Worm (Caenorhabditis elegans) whole organism, young adult: ENCODE results near the gene Y54G2A.11.

Source experiments
- B0019.2 ChIP-seq: fragments of 200-800 bp; sonication (Bioruptor generic); conservative IDR thresholded peaks from 2 replicates; pipeline ENCODE4 v1.3.6; 2022; ENCODE audit warnings: missing genetic modification reagents, missing genetic modification characterization, missing compliant biosample characterization
- B0261.1 ChIP-seq: sonication (generic microtip); optimal IDR thresholded peaks from 2 replicates; lab custom pipeline; 2016; ENCODE audit warnings: mild to moderate bottlenecking, missing genetic modification characterization, moderate library complexity, missing compliant biosample characterization
- B0336.3 ChIP-seq: fragments of 200-800 bp; sonication (Bioruptor generic); IDR thresholded peaks from 2 replicates; pipeline ENCODE4 v1.3.6; 2022; ENCODE audit warnings: missing genetic modification characterization, missing compliant biosample characterization
- F10E7.11 ChIP-seq: sonication (generic microtip); optimal IDR thresholded peaks from 2 replicates; lab custom pipeline; 2017; ENCODE audit warnings: mild to moderate bottlenecking, missing genetic modification characterization, moderate library complexity, missing compliant biosample characterization
- F37B4.10 ChIP-seq: fragments of 200-800 bp; sonication (Bioruptor generic); IDR thresholded peaks from 2 replicates; pipeline ENCODE4 v1.3.6; 2022; ENCODE audit warnings: missing genetic modification characterization, missing compliant biosample characterization
- F52B5.7 ChIP-seq: sonication (generic microtip); optimal IDR thresholded peaks from 2 replicates; lab custom pipeline; 2016; ENCODE audit warnings: mild to moderate bottlenecking, missing genetic modification characterization, missing compliant biosample characterization
- F57C9.4 ChIP-seq: sonication (generic microtip); optimal IDR thresholded peaks from 2 replicates; lab custom pipeline; 2017; ENCODE audit warnings: mild to moderate bottlenecking, missing genetic modification characterization, missing compliant biosample characterization
- K11D2.4 ChIP-seq: fragments of 200-800 bp; sonication (Bioruptor generic); IDR thresholded peaks from 2 replicates; pipeline ENCODE4 v1.3.6; 2022; ENCODE audit warnings: missing genetic modification reagents, missing genetic modification characterization, missing compliant biosample characterization
- Y53G8AR.9 ChIP-seq: fragments of 200-800 bp; sonication (Bioruptor generic); conservative IDR thresholded peaks from 2 replicates; pipeline ENCODE4 v1.3.6; 2022; ENCODE audit warnings: missing genetic modification reagents, missing genetic modification characterization, missing compliant biosample characterization
- Y67H2A.10 ChIP-seq: fragments of 200-800 bp; sonication (Bioruptor generic); conservative IDR thresholded peaks from 2 replicates; pipeline ENCODE4 v1.3.6; 2022; ENCODE audit warnings: missing genetic modification reagents, missing genetic modification characterization, missing compliant biosample characterization
- Y95B8A.8 ChIP-seq: fragments of 200-800 bp; sonication (Bioruptor generic); IDR thresholded peaks from 2 replicates; pipeline ENCODE4 v1.3.6; 2022; ENCODE audit warnings: missing genetic modification reagents, missing genetic modification characterization, missing compliant biosample characterization
- ZK185.1 ChIP-seq: sonication (generic microtip); optimal IDR thresholded peaks from 2 replicates; lab custom pipeline; 2016; ENCODE audit warnings: mild to moderate bottlenecking, missing genetic modification characterization, missing compliant biosample characterization; ENCODE audit not compliant: poor library complexity, severe bottlenecking
- ama-1 ChIP-seq, 3 experiments: fragments of 150-350 bp in 1 of 3; sonication (generic microtip) in 2 of 3; optimal IDR thresholded peaks; 2 replicates each; lab custom pipeline; 2014 to 2018; ENCODE audit warnings: missing biosample characterization in 2 of 3, missing genetic modification characterization in 2 of 3, missing genetic modification reagents in 2 of 3
- atf-7 ChIP-seq: sonication (generic microtip); optimal IDR thresholded peaks from 2 replicates; lab custom pipeline; 2017; ENCODE audit warnings: mild to moderate bottlenecking, missing genetic modification characterization, missing compliant biosample characterization
- athp-1 ChIP-seq: sonication (generic microtip); optimal IDR thresholded peaks from 2 replicates; lab custom pipeline; 2017; ENCODE audit warnings: mild to moderate bottlenecking, missing genetic modification characterization, missing compliant biosample characterization
- attf-5 ChIP-seq: fragments of 200-800 bp; sonication (Bioruptor generic); optimal IDR thresholded peaks from 2 replicates; lab custom pipeline; 2018; ENCODE audit warnings: mild to moderate bottlenecking, missing genetic modification characterization, missing compliant biosample characterization
- attf-6 ChIP-seq: fragments of 200-800 bp; sonication (Bioruptor generic); IDR thresholded peaks from 2 replicates; pipeline ENCODE4 v1.3.6; 2022; ENCODE audit warnings: missing genetic modification reagents, missing genetic modification characterization, missing compliant biosample characterization
- cebp-1 ChIP-seq, 2 experiments: fragments of 200-800 bp in 1 of 2; sonication (Bioruptor generic) in 1 of 2; sonication (generic microtip) in 1 of 2; IDR thresholded peaks in 1 of 2; optimal IDR thresholded peaks in 1 of 2; 2 replicates each; pipeline versions ENCODE4 v1.3.6 to Lab custom; 2017 to 2022; ENCODE audit warnings: missing compliant biosample characterization in 2 of 2, missing genetic modification characterization in 2 of 2, mild to moderate bottlenecking in 1 of 2, missing genetic modification reagents in 1 of 2, moderate library complexity in 1 of 2
- cebp-2 ChIP-seq: fragments of 200-800 bp; sonication (Bioruptor generic); IDR thresholded peaks from 2 replicates; pipeline ENCODE4 v1.3.6; 2022; ENCODE audit warnings: missing genetic modification characterization, missing compliant biosample characterization
- ceh-100 ChIP-seq: fragments of 200-800 bp; sonication (Bioruptor generic); IDR thresholded peaks from 2 replicates; pipeline ENCODE4 v1.3.6; 2022; ENCODE audit warnings: missing genetic modification reagents, missing genetic modification characterization, missing compliant biosample characterization
- ceh-79 ChIP-seq: sonication (generic microtip); optimal IDR thresholded peaks from 2 replicates; lab custom pipeline; 2017; ENCODE audit warnings: mild to moderate bottlenecking, missing genetic modification characterization, missing compliant biosample characterization
- chd-7 ChIP-seq: sonication (generic microtip); optimal IDR thresholded peaks from 2 replicates; lab custom pipeline; 2016; ENCODE audit warnings: mild to moderate bottlenecking, missing genetic modification characterization, moderate library complexity, missing compliant biosample characterization
- die-1 ChIP-seq: sonication (generic microtip); optimal IDR thresholded peaks from 2 replicates; lab custom pipeline; 2016; ENCODE audit warnings: missing genotype, mild to moderate bottlenecking, missing genetic modification characterization, missing compliant biosample characterization
- dox-1 ChIP-seq: fragments of 200-800 bp; sonication (Bioruptor generic); IDR thresholded peaks from 2 replicates; pipeline ENCODE4 v1.3.6; 2022; ENCODE audit warnings: missing genetic modification reagents, missing genetic modification characterization, missing compliant biosample characterization
- dpff-1 ChIP-seq: sonication (generic microtip); optimal IDR thresholded peaks from 2 replicates; lab custom pipeline; 2017; ENCODE audit warnings: mild to moderate bottlenecking, missing genetic modification characterization, missing compliant biosample characterization
- dpl-1 ChIP-seq: fragments of 150-350 bp; optimal IDR thresholded peaks from 2 replicates; lab custom pipeline; 2014; ENCODE audit warnings: missing biosample characterization, missing genetic modification reagents, missing genetic modification characterization
- ekl-4 ChIP-seq: fragments of 200-800 bp; sonication (Bioruptor generic); IDR thresholded peaks from 2 replicates; pipeline ENCODE4 v1.3.6; 2022; ENCODE audit warnings: missing genetic modification reagents, missing genetic modification characterization, missing compliant biosample characterization
- fkh-3 ChIP-seq: sonication (generic microtip); optimal IDR thresholded peaks from 2 replicates; lab custom pipeline; 2016; ENCODE audit warnings: mild to moderate bottlenecking, missing genetic modification characterization, missing compliant biosample characterization
- hmg-20 ChIP-seq: fragments of 200-800 bp; sonication (Bioruptor generic); IDR thresholded peaks from 2 replicates; pipeline ENCODE4 v1.3.6; 2022; ENCODE audit warnings: missing genetic modification reagents, missing genetic modification characterization, missing compliant biosample characterization
- let-526 ChIP-seq: fragments of 200-800 bp; sonication (Bioruptor generic); IDR thresholded peaks from 2 replicates; pipeline ENCODE4 v1.3.6; 2022; ENCODE audit warnings: missing genetic modification reagents, missing genetic modification characterization, missing compliant biosample characterization
- lin-40 ChIP-seq: sonication (generic microtip); optimal IDR thresholded peaks from 2 replicates; lab custom pipeline; 2016; ENCODE audit warnings: missing genetic modification characterization, mild to moderate bottlenecking, missing compliant biosample characterization, missing genotype, missing genetic modification reagents
- lir-1 ChIP-seq: fragments of 200-800 bp; sonication (Bioruptor generic); conservative IDR thresholded peaks from 2 replicates; pipeline ENCODE4 v1.3.6; 2022; ENCODE audit warnings: missing genetic modification reagents, missing genetic modification characterization, missing compliant biosample characterization
- madf-8 ChIP-seq: fragments of 200-800 bp; sonication (Bioruptor generic); conservative IDR thresholded peaks from 2 replicates; pipeline ENCODE4 v1.3.6; 2022; ENCODE audit warnings: missing genetic modification reagents, missing genetic modification characterization, missing compliant biosample characterization
- mxl-1 ChIP-seq: sonication (generic microtip); optimal IDR thresholded peaks from 2 replicates; lab custom pipeline; 2016; ENCODE audit warnings: missing genetic modification characterization, missing compliant biosample characterization
- nhr-120 ChIP-seq: fragments of 200-800 bp; sonication (Bioruptor generic); IDR thresholded peaks from 2 replicates; pipeline ENCODE4 v1.3.6; 2022; ENCODE audit warnings: missing genetic modification characterization, missing compliant biosample characterization
- nhr-80 ChIP-seq: sonication (generic microtip); optimal IDR thresholded peaks from 2 replicates; lab custom pipeline; 2016; ENCODE audit warnings: missing genetic modification characterization, missing compliant biosample characterization
- snpc-1.1 ChIP-seq: sonication (generic microtip); optimal IDR thresholded peaks from 2 replicates; lab custom pipeline; 2017; ENCODE audit warnings: missing genetic modification characterization, mild to moderate bottlenecking, missing compliant biosample characterization, antibody characterized with exemption, moderate library complexity, missing genotype, missing genetic modification reagents; ENCODE audit not compliant: insufficient read depth
- snpc-3.4 ChIP-seq: sonication (generic microtip); optimal IDR thresholded peaks from 2 replicates; lab custom pipeline; 2017; ENCODE audit warnings: missing genetic modification characterization, mild to moderate bottlenecking, missing compliant biosample characterization, antibody characterized with exemption, moderate library complexity, missing genotype, missing genetic modification reagents
- somi-1 ChIP-seq: fragments of 200-800 bp; sonication (Bioruptor generic); optimal IDR thresholded peaks from 2 replicates; lab custom pipeline; 2018; ENCODE audit warnings: mild to moderate bottlenecking, missing genetic modification characterization, missing compliant biosample characterization
- zfh-2 ChIP-seq: fragments of 200-800 bp; sonication (Bioruptor generic); conservative IDR thresholded peaks from 2 replicates; pipeline ENCODE4 v1.3.6; 2022; ENCODE audit warnings: missing genetic modification reagents, missing genetic modification characterization, missing compliant biosample characterization
- zim-3 ChIP-seq: sonication (generic microtip); optimal IDR thresholded peaks from 2 replicates; lab custom pipeline; 2017; ENCODE audit warnings: mild to moderate bottlenecking, missing genetic modification characterization, moderate library complexity, missing compliant biosample characterization
- ztf-26 ChIP-seq: sonication (generic microtip); optimal IDR thresholded peaks from 2 replicates; lab custom pipeline; 2017; ENCODE audit warnings: missing genetic modification characterization, missing compliant biosample characterization
- ztf-28 ChIP-seq: fragments of 200-800 bp; sonication (Bioruptor generic); IDR thresholded peaks from 2 replicates; pipeline ENCODE4 v1.3.6; 2022; ENCODE audit warnings: missing genetic modification reagents, missing genetic modification characterization, missing compliant biosample characterization

Gene Y54G2A.11

ce11 chrIV:2770835-2771234 lies 757 bp downstream of the Y54G2A.11 start:
- TF ChIP-seq ztf-26 (tag; lab: Kevin White, UChicago) (peak; percentile 12), Y67H2A.10 (GFP tag; lab: Robert Waterston, UW) (0 out of 2 replicates have a peak, but pooled peaks have one; percentile 10), lir-1 (no peak), mxl-1 (tag; lab: Kevin White, UChicago) (no peak), cebp-2 (0 out of 2 replicates have a peak, but pooled peaks have one; percentile 59), zfh-2 (peak; percentile 78), ceh-79 (tag; lab: Kevin White, UChicago) (peak; percentile 51), fkh-3 (tag; lab: Kevin White, UChicago) (peak; percentile 23), somi-1 (GFP tag; lab: Kevin White, UChicago) (no peak), B0336.3 (GFP tag; lab: Robert Waterston, UW) (0 out of 2 replicates have a peak, but pooled peaks have one; percentile 11), ztf-28 (no peak), nhr-120 (GFP tag; lab: Robert Waterston, UW) (0 out of 2 replicates have a peak, but pooled peaks have one; percentile 27), let-526 (GFP tag; lab: Robert Waterston, UW) (no peak), snpc-3.4 (tag; lab: Kevin White, UChicago) (no peak), snpc-1.1 (no peak), dpl-1 (GFP tag; lab: Kevin White, UChicago) (no peak), die-1 (tag; lab: Kevin White, UChicago) (no peak)
- TF ChIP-seq, all 124 proteins: peak for 8

- TF ChIP-seq somi-1 (GFP tag; lab: Kevin White, UChicago): peak; percentile 7
- TF ChIP-seq ama-1 (optimal IDR thresholded peaks at IDR 0.05; lab: Kevin White, UChicago): no peak
- TF ChIP-seq ama-1 (GFP tag; optimal IDR thresholded peaks at IDR 0.05; lab: Kevin White, UChicago): no peak
Observed at ce11 chrIV:2770067-2770466, 1.5 kb downstream of the Y54G2A.11 start.

- TF ChIP-seq F37B4.10 (no peak), dpff-1 (tag; lab: Kevin White, UChicago) (peak; percentile 71), ztf-26 (tag; lab: Kevin White, UChicago) (peak; percentile 74), cebp-2 (no peak), nhr-80 (tag; lab: Kevin White, UChicago) (no peak), lin-40 (tag; lab: Kevin White, UChicago) (peak; percentile 7), K11D2.4 (GFP tag; lab: Robert Waterston, UW) (0 out of 2 replicates have a peak, but pooled peaks have one; percentile 9), F52B5.7 (tag; lab: Kevin White, UChicago) (peak; percentile 69), Y95B8A.8 (GFP tag; lab: Robert Waterston, UW) (no peak), Y53G8AR.9 (peak; percentile 29; the same call in 1 of the 2 replicates), athp-1 (tag; lab: Kevin White, UChicago) (peak; percentile 49), F57C9.4 (tag; lab: Kevin White, UChicago) (peak; percentile 45), ZK185.1 (no peak), attf-5 (no peak), ceh-100 (GFP tag; lab: Robert Waterston, UW) (no peak), chd-7 (tag; lab: Kevin White, UChicago) (peak; percentile 62), ekl-4 (GFP tag; lab: Robert Waterston, UW) (0 out of 2 replicates have a peak, but pooled peaks have one; percentile 8), zim-3 (tag; lab: Kevin White, UChicago) (peak; percentile 34), F10E7.11 (tag; lab: Kevin White, UChicago) (no peak), hmg-20 (GFP tag; lab: Robert Waterston, UW) (0 out of 2 replicates have a peak, but pooled peaks have one; percentile 49), dox-1 (GFP tag; lab: Robert Waterston, UW) (peak; percentile 27; the same call in 1 of the 2 replicates), B0261.1 (tag; lab: Kevin White, UChicago) (no peak), madf-8 (no peak), attf-6 (GFP tag; lab: Robert Waterston, UW) (no peak), ceh-79 (tag; lab: Kevin White, UChicago) (peak; percentile 64), cebp-1 (GFP tag; IDR thresholded peaks at IDR 0.05; lab: Robert Waterston, UW) (no peak), cebp-1 (tag; optimal IDR thresholded peaks at IDR 0.05; lab: Kevin White, UChicago) (peak; percentile 38), atf-7 (no peak), B0019.2 (0 out of 2 replicates have a peak, but pooled peaks have one; percentile 16), B0336.3 (GFP tag; lab: Robert Waterston, UW) (peak; percentile 17; the same call in 1 of the 2 replicates)
Observed at ce11 chrIV:2765048-2765708, 6.4 kb downstream of the Y54G2A.11 start.
